Worm (Caenorhabditis elegans) whole organism, late embryonic: ENCODE results near the gene C05C9.3.

Experiments used
- F13H6.1 ChIP-seq: sonication (generic microtip); optimal IDR thresholded peaks from 2 replicates; lab custom pipeline; 2016; ENCODE audit warnings: missing genetic modification characterization, missing compliant biosample characterization
- ahr-1 ChIP-seq: sonication (generic microtip); optimal IDR thresholded peaks from 2 replicates; lab custom pipeline; 2016; ENCODE audit warnings: missing genetic modification characterization, missing compliant biosample characterization
- ama-1 ChIP-seq: fragments of 150-350 bp; optimal IDR thresholded peaks from 2 replicates; lab custom pipeline; 2014
- dmd-4 ChIP-seq: sonication (generic microtip); optimal IDR thresholded peaks from 2 replicates; lab custom pipeline; 2016; ENCODE audit warnings: borderline replicate concordance, missing genetic modification characterization, missing compliant biosample characterization
- eyg-1 ChIP-seq: sonication (generic microtip); optimal IDR thresholded peaks from 2 replicates; lab custom pipeline; 2016; ENCODE audit warnings: missing genotype, missing genetic modification characterization, missing compliant biosample characterization
- npax-4 ChIP-seq: sonication (generic microtip); optimal IDR thresholded peaks from 2 replicates; lab custom pipeline; 2016; ENCODE audit warnings: missing genetic modification characterization, missing compliant biosample characterization
- ref-2 ChIP-seq: sonication (generic microtip); optimal IDR thresholded peaks from 2 replicates; lab custom pipeline; 2016; ENCODE audit warnings: missing genetic modification characterization, missing compliant biosample characterization
- sdc-2 ChIP-seq: sonication (generic microtip); optimal IDR thresholded peaks from 2 replicates; lab custom pipeline; 2016; ENCODE audit warnings: missing genotype, missing genetic modification characterization, missing compliant biosample characterization

- TF ChIP-seq ref-2 = no peak
- no peak for TF ChIP-seq ahr-1
- no peak for TF ChIP-seq ama-1 (lab: Kevin White, UChicago)
- TF ChIP-seq npax-4 (tag; lab: Kevin White, UChicago) = no peak
- TF ChIP-seq sdc-2 (tag; lab: Kevin White, UChicago) = no peak
- no peak for TF ChIP-seq F13H6.1 (tag; lab: Kevin White, UChicago)
- no peak for TF ChIP-seq eyg-1
- no peak for TF ChIP-seq dmd-4 (tag; lab: Kevin White, UChicago)
Measured at ce11 chrX:11190443-11190842, 37.8 kb upstream of the C05C9.3 start.
